Fruit fly (Drosophila melanogaster): ENCODE measurements around the gene naz.

naz gene

dm6 chr3R:18301569-18301968, 27.2 kb downstream of the naz start, which contains the start of gene Polr1E (continued):
- TF ChIP-seq zen (tag; optimal IDR thresholded peaks at IDR 0.05), result no peak
- TF ChIP-seq hbn (GFP tag; IDR thresholded peaks at IDR 0.05; ENCODE audit: partially characterized antibody), result peak; percentile 57
- no peak for TF ChIP-seq pnt (GFP tag; optimal IDR thresholded peaks at IDR 0.05)
- no peak for TF ChIP-seq Doc2 (GFP tag; IDR thresholded peaks at IDR 0.05)
- no peak for TF ChIP-seq gsb-n (tag; optimal IDR thresholded peaks at IDR 0.05)
- TF ChIP-seq stwl (tag; optimal IDR thresholded peaks at IDR 0.05), result peak; percentile 99
- no peak for TF ChIP-seq CG7556 (GFP tag; optimal IDR thresholded peaks at IDR 0.05)
- TF ChIP-seq crc (GFP tag; optimal IDR thresholded peaks at IDR 0.05), result no peak
- peak; percentile 59 for TF ChIP-seq Sry-δ (GFP tag; optimal IDR thresholded peaks at IDR 0.05)
- TF ChIP-seq Nf-YA (GFP tag; IDR thresholded peaks at IDR 0.05), result no peak
- no peak for TF ChIP-seq CG15073 (GFP tag; optimal IDR thresholded peaks at IDR 0.05)
- TF ChIP-seq sna (GFP tag; IDR thresholded peaks at IDR 0.05; ENCODE audit: partially characterized antibody), result peak; percentile 35; the same call in 1 of the 2 replicates
- TF ChIP-seq Awh (GFP tag; IDR thresholded peaks at IDR 0.05), result no peak
- TF ChIP-seq wdn (GFP tag; IDR thresholded peaks at IDR 0.05), result no peak
- TF ChIP-seq CG17385 (GFP tag; optimal IDR thresholded peaks at IDR 0.05), result no peak
- TF ChIP-seq CG15601 (tag; optimal IDR thresholded peaks at IDR 0.05), result peak; percentile 0
- peak; percentile 24 for TF ChIP-seq CG33213 (GFP tag; optimal IDR thresholded peaks at IDR 0.05)
- TF ChIP-seq CG10147 (GFP tag; optimal IDR thresholded peaks at IDR 0.05), result peak; percentile 9
- no peak for TF ChIP-seq Sox100B (GFP tag; optimal IDR thresholded peaks at IDR 0.05)
- TF ChIP-seq trh (GFP tag; optimal IDR thresholded peaks at IDR 0.05), result no peak
- peak; percentile 13 for TF ChIP-seq CG13624 (GFP tag; optimal IDR thresholded peaks at IDR 0.05)
- TF ChIP-seq phol (tag; optimal IDR thresholded peaks at IDR 0.05), result peak; percentile 26
- no peak for TF ChIP-seq ase (GFP tag; IDR thresholded peaks at IDR 0.05)
- TF ChIP-seq run (tag; optimal IDR thresholded peaks at IDR 0.05), result no peak
- TF ChIP-seq CG11695 (GFP tag; IDR thresholded peaks at IDR 0.05), result no peak
- no peak for TF ChIP-seq lab (GFP tag; optimal IDR thresholded peaks at IDR 0.05)
- no peak for TF ChIP-seq CG5245 (GFP tag; optimal IDR thresholded peaks at IDR 0.05)
- no peak for TF ChIP-seq fd102C (GFP tag; optimal IDR thresholded peaks at IDR 0.05)
- no peak for TF ChIP-seq CG4707 (GFP tag; optimal IDR thresholded peaks at IDR 0.05)
- peak; percentile 26; the same call in 1 of the 2 replicates for TF ChIP-seq chm (GFP tag; IDR thresholded peaks at IDR 0.05)
- TF ChIP-seq CG32767 (GFP tag; IDR thresholded peaks at IDR 0.05), result no peak
- peak; percentile 50; the same call in 2 of the 3 replicates for TF ChIP-seq vnd (GFP tag; IDR thresholded peaks at IDR 0.05; ENCODE audit: partially characterized antibody)
- peak; percentile 60 for TF ChIP-seq BEAF-32 (GFP tag; optimal IDR thresholded peaks at IDR 0.05)
- no peak for TF ChIP-seq CG15479 (GFP tag; optimal IDR thresholded peaks at IDR 0.05)
- TF ChIP-seq B-H2 (GFP tag; optimal IDR thresholded peaks at IDR 0.05), result peak; percentile 45
- no peak for TF ChIP-seq CG6765 (GFP tag; optimal IDR thresholded peaks at IDR 0.05)
- no peak for TF ChIP-seq GATAe (GFP tag; conservative IDR thresholded peaks at IDR 0.05)
- TF ChIP-seq dm (GFP tag; optimal IDR thresholded peaks at IDR 0.05), result peak; percentile 99
- peak; percentile 41 for TF ChIP-seq MESR4 (GFP tag; optimal IDR thresholded peaks at IDR 0.05)
- no peak for TF ChIP-seq Elba2 (GFP tag; optimal IDR thresholded peaks at IDR 0.05)
- TF ChIP-seq CG12659 (GFP tag; optimal IDR thresholded peaks at IDR 0.05), result peak; percentile 64
- no peak for TF ChIP-seq CG4820 (GFP tag; optimal IDR thresholded peaks at IDR 0.05)
- TF ChIP-seq CG1792 (GFP tag; optimal IDR thresholded peaks at IDR 0.05), result no peak
- no peak for TF ChIP-seq yki (optimal IDR thresholded peaks at IDR 0.05)
- peak; percentile 62 for TF ChIP-seq unc-4 (GFP tag; IDR thresholded peaks at IDR 0.05; ENCODE audit: partially characterized antibody)
- TF ChIP-seq scrt (GFP tag; optimal IDR thresholded peaks at IDR 0.05), result no peak
- TF ChIP-seq Vsx1 (GFP tag; optimal IDR thresholded peaks at IDR 0.05), result no peak
- no peak for TF ChIP-seq danr (GFP tag; IDR thresholded peaks at IDR 0.05)
- TF ChIP-seq gem (tag; optimal IDR thresholded peaks at IDR 0.05), result no peak
- TF ChIP-seq Chrac-16 (GFP tag; optimal IDR thresholded peaks at IDR 0.05), result no peak
- no peak for TF ChIP-seq sd (tag; optimal IDR thresholded peaks at IDR 0.05)

Data from whole organism, embryonic.